4 worm cellular contexts compared by ENCODE assay signal in genomic region chrIII:7166664-7167567, ce11.
TF ChIP-seq lines count a peak whose summit lies in the region.

No protein-coding gene starts in this region.

TF ChIP-seq in whole organism, L1 larva, 84 proteins besides CTCF, POLR2A, EP300 and RAD21 (continued from another document and continues in another):
- peak in 1 of 2 experiments; percentile 40 for TF ChIP-seq mdl-1 (tag; optimal IDR thresholded peaks at IDR 0.05; lab: Kevin White, UChicago)
- TF ChIP-seq vab-15 (tag; optimal IDR thresholded peaks at IDR 0.05; lab: Kevin White, UChicago), result no peak
- TF ChIP-seq elt-3 (tag; optimal IDR thresholded peaks at IDR 0.05; lab: Kevin White, UChicago), result peak in 1 of 6 experiments; percentile 14
- TF ChIP-seq efl-3 (GFP tag; optimal IDR thresholded peaks at IDR 0.05; lab: Kevin White, UChicago), result no peak
- no peak for TF ChIP-seq mef-2 (tag; optimal IDR thresholded peaks at IDR 0.05; lab: Kevin White, UChicago)
- TF ChIP-seq blmp-1 (tag; optimal IDR thresholded peaks at IDR 0.05; lab: Kevin White, UChicago), result no peak
- no peak for TF ChIP-seq fos-1 (tag; optimal IDR thresholded peaks at IDR 0.05; lab: Kevin White, UChicago)
- TF ChIP-seq egl-13 (tag; optimal IDR thresholded peaks at IDR 0.05; lab: Kevin White, UChicago), result no peak
- no peak for TF ChIP-seq ceh-90 (tag; optimal IDR thresholded peaks at IDR 0.05; lab: Kevin White, UChicago)
- no peak for TF ChIP-seq unc-130 (tag; optimal IDR thresholded peaks at IDR 0.05; lab: Kevin White, UChicago)
- TF ChIP-seq zag-1 (tag; optimal IDR thresholded peaks at IDR 0.05; lab: Kevin White, UChicago), result no peak
- no peak for TF ChIP-seq aly-2 (tag; optimal IDR thresholded peaks at IDR 0.05; lab: Kevin White, UChicago)
- peak; percentile 8 for TF ChIP-seq nhr-237 (tag; optimal IDR thresholded peaks at IDR 0.05; lab: Kevin White, UChicago)
- no peak for TF ChIP-seq ceh-8 (GFP tag; optimal IDR thresholded peaks at IDR 0.05; lab: Kevin White, UChicago)
- no peak for TF ChIP-seq ets-5 (GFP tag; IDR thresholded peaks at IDR 0.05; lab: Robert Waterston, UW)
- no peak for TF ChIP-seq fkh-10 (GFP tag; optimal IDR thresholded peaks at IDR 0.05; lab: Kevin White, UChicago)
- TF ChIP-seq swsn-7 (tag; optimal IDR thresholded peaks at IDR 0.05; lab: Kevin White, UChicago), result peak; percentile 32
- TF ChIP-seq elt-2 (tag; optimal IDR thresholded peaks at IDR 0.05; lab: Kevin White, UChicago), result peak; percentile 12
- TF ChIP-seq nhr-12 (tag; optimal IDR thresholded peaks at IDR 0.05; lab: Kevin White, UChicago), result no peak
- TF ChIP-seq fkh-8 (tag; optimal IDR thresholded peaks at IDR 0.05; lab: Kevin White, UChicago), result peak; percentile 80
- peak; percentile 24 for TF ChIP-seq xbp-1 (tag; optimal IDR thresholded peaks at IDR 0.05; lab: Kevin White, UChicago)
- no peak for TF ChIP-seq unc-62 (GFP tag; optimal IDR thresholded peaks at IDR 0.05; lab: Kevin White, UChicago)
- TF ChIP-seq jun-1 (tag; optimal IDR thresholded peaks at IDR 0.05; lab: Kevin White, UChicago), result no peak
- peak; percentile 36 for TF ChIP-seq tbx-2 (tag; optimal IDR thresholded peaks at IDR 0.05; lab: Kevin White, UChicago)
- no peak for TF ChIP-seq sup-37 (GFP tag; optimal IDR thresholded peaks at IDR 0.05; lab: Kevin White, UChicago)
- TF ChIP-seq nhr-71 (tag; optimal IDR thresholded peaks at IDR 0.05; lab: Kevin White, UChicago), result peak; percentile 65
- TF ChIP-seq hlh-17 (GFP tag; optimal IDR thresholded peaks at IDR 0.05; lab: Kevin White, UChicago; ENCODE audit: borderline replicate concordance), result no peak
- no peak for TF ChIP-seq ztf-4 (tag; optimal IDR thresholded peaks at IDR 0.05; lab: Kevin White, UChicago)
- peak; percentile 30 for TF ChIP-seq nhr-85 (tag; lab: Kevin White, UChicago)
- TF ChIP-seq snu-23 (GFP tag; optimal IDR thresholded peaks at IDR 0.05; lab: Kevin White, UChicago), result peak; percentile 51
- no peak for TF ChIP-seq unc-98 (GFP tag; IDR thresholded peaks at IDR 0.05; lab: Robert Waterston, UW)
- TF ChIP-seq ztf-11 (tag; optimal IDR thresholded peaks at IDR 0.05; lab: Kevin White, UChicago), result no peak
- peak; percentile 14 for TF ChIP-seq snpc-4 (tag; optimal IDR thresholded peaks at IDR 0.05; lab: Kevin White, UChicago)
- TF ChIP-seq nhr-76 (tag; optimal IDR thresholded peaks at IDR 0.05; lab: Kevin White, UChicago), result no peak

TF ChIP-seq in whole organism, L2 larva, 48 proteins besides CTCF, POLR2A, EP300 and RAD21 (continued from another document):
- TF ChIP-seq zag-1 (tag; optimal IDR thresholded peaks at IDR 0.05; lab: Kevin White, UChicago), result peak; percentile 62
- no peak for TF ChIP-seq snpc-4 (tag; optimal IDR thresholded peaks at IDR 0.05; lab: Kevin White, UChicago)
- TF ChIP-seq lin-13 (GFP tag; optimal IDR thresholded peaks at IDR 0.05; lab: Kevin White, UChicago), result peak; percentile 5
- TF ChIP-seq blmp-1 (tag; optimal IDR thresholded peaks at IDR 0.05; lab: Kevin White, UChicago; ENCODE audit: insufficient read depth), result no peak
- TF ChIP-seq unc-39 (tag; optimal IDR thresholded peaks at IDR 0.05; lab: Kevin White, UChicago), result no peak
- no peak for TF ChIP-seq aly-2 (tag; optimal IDR thresholded peaks at IDR 0.05; lab: Kevin White, UChicago)
- TF ChIP-seq elt-3 (tag; optimal IDR thresholded peaks at IDR 0.05; lab: Kevin White, UChicago), result no peak
- no peak for TF ChIP-seq Y55F3AM.14 (GFP tag; optimal IDR thresholded peaks at IDR 0.05; lab: Kevin White, UChicago)
- no peak for TF ChIP-seq nhr-6 (tag; optimal IDR thresholded peaks at IDR 0.05; lab: Kevin White, UChicago)
- TF ChIP-seq gmeb-1 (tag; optimal IDR thresholded peaks at IDR 0.05; lab: Kevin White, UChicago), result no peak
- TF ChIP-seq ztf-1 (GFP tag; conservative IDR thresholded peaks at IDR 0.05; lab: Robert Waterston, UW), result no peak
- no peak for TF ChIP-seq nhr-237 (tag; optimal IDR thresholded peaks at IDR 0.05; lab: Kevin White, UChicago)
- peak; percentile 82 for TF ChIP-seq unc-55 (GFP tag; optimal IDR thresholded peaks at IDR 0.05; lab: Kevin White, UChicago)
- TF ChIP-seq nhr-129 (tag; optimal IDR thresholded peaks at IDR 0.05; lab: Kevin White, UChicago), result peak; percentile 76
- TF ChIP-seq fos-1 (tag; optimal IDR thresholded peaks at IDR 0.05; lab: Kevin White, UChicago), result peak; percentile 58
- no peak for TF ChIP-seq ceh-82 (tag; optimal IDR thresholded peaks at IDR 0.05; lab: Kevin White, UChicago)
- TF ChIP-seq R02D3.7 (tag; optimal IDR thresholded peaks at IDR 0.05; lab: Kevin White, UChicago), result no peak
- peak; percentile 13 for TF ChIP-seq sma-9 (GFP tag; optimal IDR thresholded peaks at IDR 0.05; lab: Kevin White, UChicago)
- no peak for TF ChIP-seq sma-9 (tag; optimal IDR thresholded peaks at IDR 0.05; lab: Kevin White, UChicago)
- peak; percentile 16 for TF ChIP-seq mab-5 (tag; optimal IDR thresholded peaks at IDR 0.05; lab: Kevin White, UChicago)
- TF ChIP-seq ama-1 (optimal IDR thresholded peaks at IDR 0.05; lab: Kevin White, UChicago), result no peak
- TF ChIP-seq nhr-11 (tag; optimal IDR thresholded peaks at IDR 0.05; lab: Kevin White, UChicago), result no peak
- TF ChIP-seq lin-39 (tag; optimal IDR thresholded peaks at IDR 0.05; lab: Kevin White, UChicago), result no peak
- no peak for TF ChIP-seq alr-1 (tag; optimal IDR thresholded peaks at IDR 0.05; lab: Kevin White, UChicago)
- TF ChIP-seq egl-27 (tag; optimal IDR thresholded peaks at IDR 0.05; lab: Kevin White, UChicago), result peak; percentile 74
- TF ChIP-seq nhr-21 (tag; optimal IDR thresholded peaks at IDR 0.05; lab: Kevin White, UChicago), result no peak
- peak; percentile 32 for TF ChIP-seq ztf-4 (tag; optimal IDR thresholded peaks at IDR 0.05; lab: Kevin White, UChicago)
- peak; percentile 5 for TF ChIP-seq nhr-25 (tag; optimal IDR thresholded peaks at IDR 0.05; lab: Kevin White, UChicago)
- TF ChIP-seq peb-1 (tag; optimal IDR thresholded peaks at IDR 0.05; lab: Kevin White, UChicago), result no peak
- TF ChIP-seq nhr-12 (tag; optimal IDR thresholded peaks at IDR 0.05; lab: Kevin White, UChicago), result no peak
- TF ChIP-seq elt-1 (tag; optimal IDR thresholded peaks at IDR 0.05; lab: Kevin White, UChicago), result no peak
- no peak for TF ChIP-seq ceh-16 (tag; optimal IDR thresholded peaks at IDR 0.05; lab: Kevin White, UChicago)
- TF ChIP-seq ZK546.5 (tag; optimal IDR thresholded peaks at IDR 0.05; lab: Kevin White, UChicago), result no peak
- no peak for TF ChIP-seq dmd-4 (tag; optimal IDR thresholded peaks at IDR 0.05; lab: Kevin White, UChicago)
- TF ChIP-seq mbf-1 (tag; optimal IDR thresholded peaks at IDR 0.05; lab: Kevin White, UChicago), result no peak

TF ChIP-seq in whole organism, L4 larva, 104 proteins besides CTCF, POLR2A, EP300 and RAD21 (continued from another document and continues in another):
- TF ChIP-seq dmd-6 (GFP tag; IDR thresholded peaks at IDR 0.05; lab: Robert Waterston, UW) (peak; percentile 45), zag-1 (tag; optimal IDR thresholded peaks at IDR 0.05; lab: Kevin White, UChicago) (no peak), lin-13 (GFP tag; optimal IDR thresholded peaks at IDR 0.05; lab: Kevin White, UChicago) (no peak), hmg-1.1 (GFP tag; IDR thresholded peaks at IDR 0.05; lab: Robert Waterston, UW) (peak; percentile 80), ceh-82 (tag; optimal IDR thresholded peaks at IDR 0.05; lab: Kevin White, UChicago) (no peak), nhr-76 (tag; optimal IDR thresholded peaks at IDR 0.05; lab: Kevin White, UChicago) (no peak), fkh-10 (GFP tag; optimal IDR thresholded peaks at IDR 0.05; lab: Kevin White, UChicago) (peak; percentile 21), saeg-2 (GFP tag; IDR thresholded peaks at IDR 0.05; lab: Robert Waterston, UW) (no peak), pha-4 (GFP tag; IDR thresholded peaks at IDR 0.05; lab: Robert Waterston, UW) (no peak), pha-4 (tag; optimal IDR thresholded peaks at IDR 0.05; lab: Kevin White, UChicago) (no peak), ctbp-1 (GFP tag; IDR thresholded peaks at IDR 0.05; lab: Robert Waterston, UW) (no peak), nhr-10 (tag; optimal IDR thresholded peaks at IDR 0.05; lab: Kevin White, UChicago) (no peak), daf-19 (GFP tag; conservative IDR thresholded peaks at IDR 0.05; lab: Robert Waterston, UW) (no peak), lin-38 (GFP tag; IDR thresholded peaks at IDR 0.05; lab: Robert Waterston, UW) (no peak), mep-1 (tag; optimal IDR thresholded peaks at IDR 0.05; lab: Kevin White, UChicago) (peak; percentile 76), R02D3.7 (tag; optimal IDR thresholded peaks at IDR 0.05; lab: Kevin White, UChicago) (no peak), Y48G9A.11 (GFP tag; IDR thresholded peaks at IDR 0.05; lab: Robert Waterston, UW) (no peak), hlh-30 (tag; optimal IDR thresholded peaks at IDR 0.05; lab: Kevin White, UChicago; ENCODE audit: insufficient read depth) (peak; percentile 40), madf-9 (GFP tag; conservative IDR thresholded peaks at IDR 0.05; lab: Robert Waterston, UW) (0 out of 2 replicates have a peak, but pooled peaks have one; percentile 23), nhr-6 (tag; optimal IDR thresholded peaks at IDR 0.05; lab: Kevin White, UChicago) (peak; percentile 29), nhr-28 (tag; optimal IDR thresholded peaks at IDR 0.05; lab: Kevin White, UChicago) (peak; percentile 69), mes-2 (tag; optimal IDR thresholded peaks at IDR 0.05; lab: Kevin White, UChicago; ENCODE audit: poor library complexity, severe bottlenecking) (peak; percentile 51), dpl-1 (GFP tag; optimal IDR thresholded peaks at IDR 0.05; lab: Kevin White, UChicago) (peak; percentile 2), aha-1 (tag; lab: Kevin White, UChicago) (no peak), lsy-2 (tag; optimal IDR thresholded peaks at IDR 0.05; lab: Kevin White, UChicago) (peak in 1 of 2 experiments; percentile 57), hif-1 (tag; optimal IDR thresholded peaks at IDR 0.05; lab: Kevin White, UChicago) (peak in 1 of 2 experiments; percentile 20), unc-62 (GFP tag; optimal IDR thresholded peaks at IDR 0.05 in 1 of 2; lab: Kevin White, UChicago) (no peak), unc-62 (tag; optimal IDR thresholded peaks at IDR 0.05; lab: Kevin White, UChicago) (no peak), lin-1 (GFP tag; IDR thresholded peaks at IDR 0.05; lab: Robert Waterston, UW) (0 out of 2 replicates have a peak, but pooled peaks have one; percentile 37), ama-1 (optimal IDR thresholded peaks at IDR 0.05; lab: Kevin White, UChicago) (peak; percentile 2), nhr-48 (tag; optimal IDR thresholded peaks at IDR 0.05; lab: Kevin White, UChicago) (no peak), php-3 (GFP tag; IDR thresholded peaks at IDR 0.05; lab: Robert Waterston, UW) (peak; percentile 89), pqm-1 (tag; optimal IDR thresholded peaks at IDR 0.05; lab: Kevin White, UChicago) (peak; percentile 84), rbr-2 (tag; optimal IDR thresholded peaks at IDR 0.05; lab: Kevin White, UChicago) (peak; percentile 64), ceh-44 (GFP tag; IDR thresholded peaks at IDR 0.05; lab: Robert Waterston, UW) (no peak), lim-7 (GFP tag; IDR thresholded peaks at IDR 0.05; lab: Robert Waterston, UW) (no peak), jun-1 (tag; optimal IDR thresholded peaks at IDR 0.05; lab: Kevin White, UChicago) (peak; percentile 2), nhr-25 (tag; optimal IDR thresholded peaks at IDR 0.05; lab: Kevin White, UChicago; ENCODE audit: borderline replicate concordance, insufficient read depth) (no peak)

TF ChIP-seq in whole organism, young adult, 124 proteins besides CTCF, POLR2A, EP300 and RAD21 (continued from another document):
- TF ChIP-seq nhr-80 (tag; optimal IDR thresholded peaks at IDR 0.05; lab: Kevin White, UChicago) (peak; percentile 83), dpff-1 (tag; optimal IDR thresholded peaks at IDR 0.05; lab: Kevin White, UChicago) (no peak), hrde-1 (tag; optimal IDR thresholded peaks at IDR 0.05; lab: Kevin White, UChicago; ENCODE audit: borderline replicate concordance) (no peak), nhr-90 (tag; optimal IDR thresholded peaks at IDR 0.05; lab: Kevin White, UChicago) (no peak), akir-1 (GFP tag; optimal IDR thresholded peaks at IDR 0.05; lab: Kevin White, UChicago) (no peak), Y67H2A.10 (GFP tag; conservative IDR thresholded peaks at IDR 0.05; lab: Robert Waterston, UW) (no peak), madf-3 (GFP tag; IDR thresholded peaks at IDR 0.05; lab: Robert Waterston, UW) (no peak), ztf-22 (GFP tag; optimal IDR thresholded peaks at IDR 0.05; lab: Kevin White, UChicago) (no peak), ceh-27 (GFP tag; optimal IDR thresholded peaks at IDR 0.05; lab: Kevin White, UChicago) (peak; percentile 36), ZK185.1 (tag; optimal IDR thresholded peaks at IDR 0.05; lab: Kevin White, UChicago; ENCODE audit: poor library complexity, severe bottlenecking) (no peak), bed-2 (GFP tag; IDR thresholded peaks at IDR 0.05; lab: Robert Waterston, UW) (no peak), attf-3 (GFP tag; conservative IDR thresholded peaks at IDR 0.05; lab: Robert Waterston, UW) (no peak), let-526 (GFP tag; IDR thresholded peaks at IDR 0.05; lab: Robert Waterston, UW) (no peak)
TF ChIP-seq in whole organism, young adult: peak in this region for 12.
